Worm (Caenorhabditis elegans) whole organism, young adult: ENCODE measurements around the gene egal-1.

ENCODE experiments used
- B0261.1 ChIP-seq: sonication (generic microtip); optimal IDR thresholded peaks from 2 replicates; lab custom pipeline; 2016; ENCODE audit warnings: mild to moderate bottlenecking, missing genetic modification characterization, moderate library complexity, missing compliant biosample characterization
- F33H1.4 ChIP-seq: fragments of 200-800 bp; sonication (Bioruptor generic); IDR thresholded peaks from 2 replicates; pipeline ENCODE4 v1.3.6; 2022; ENCODE audit warnings: missing genetic modification reagents, missing genetic modification characterization, missing compliant biosample characterization
- F52B5.7 ChIP-seq: sonication (generic microtip); optimal IDR thresholded peaks from 2 replicates; lab custom pipeline; 2016; ENCODE audit warnings: mild to moderate bottlenecking, missing genetic modification characterization, missing compliant biosample characterization
- Y53G8AR.9 ChIP-seq: fragments of 200-800 bp; sonication (Bioruptor generic); conservative IDR thresholded peaks from 2 replicates; pipeline ENCODE4 v1.3.6; 2022; ENCODE audit warnings: missing genetic modification reagents, missing genetic modification characterization, missing compliant biosample characterization
- Y56A3A.18 ChIP-seq: fragments of 200-800 bp; sonication (Bioruptor generic); IDR thresholded peaks from 2 replicates; pipeline ENCODE4 v1.3.6; 2022; ENCODE audit warnings: missing genetic modification reagents, missing genetic modification characterization, missing compliant biosample characterization
- Y67H2A.10 ChIP-seq: fragments of 200-800 bp; sonication (Bioruptor generic); conservative IDR thresholded peaks from 2 replicates; pipeline ENCODE4 v1.3.6; 2022; ENCODE audit warnings: missing genetic modification reagents, missing genetic modification characterization, missing compliant biosample characterization
- Y79H2A.3 ChIP-seq: fragments of 200-800 bp; sonication (Bioruptor generic); conservative IDR thresholded peaks from 2 replicates; pipeline ENCODE4 v1.3.6; 2022; ENCODE audit warnings: missing genetic modification reagents, missing genetic modification characterization, missing compliant biosample characterization
- aptf-2 ChIP-seq: fragments of 200-800 bp; sonication (Bioruptor generic); conservative IDR thresholded peaks from 2 replicates; pipeline ENCODE4 v1.3.6; 2022; ENCODE audit warnings: missing genetic modification reagents, missing genetic modification characterization, missing compliant biosample characterization
- aptf-3 ChIP-seq: fragments of 200-800 bp; sonication (Bioruptor generic); IDR thresholded peaks from 2 replicates; pipeline ENCODE4 v1.3.6; 2022; ENCODE audit warnings: missing genetic modification characterization, missing compliant biosample characterization
- bed-1 ChIP-seq: fragments of 200-800 bp; sonication (Bioruptor generic); IDR thresholded peaks from 2 replicates; pipeline ENCODE4 v1.3.6; 2022; ENCODE audit warnings: missing genetic modification reagents, missing genetic modification characterization, missing compliant biosample characterization
- ccch-3 ChIP-seq: fragments of 200-800 bp; sonication (Bioruptor generic); optimal IDR thresholded peaks from 2 replicates; lab custom pipeline; 2018; ENCODE audit warnings: mild to moderate bottlenecking, missing genetic modification characterization, missing compliant biosample characterization
- chd-7 ChIP-seq: sonication (generic microtip); optimal IDR thresholded peaks from 2 replicates; lab custom pipeline; 2016; ENCODE audit warnings: mild to moderate bottlenecking, missing genetic modification characterization, moderate library complexity, missing compliant biosample characterization
- dpl-1 ChIP-seq: fragments of 150-350 bp; optimal IDR thresholded peaks from 2 replicates; lab custom pipeline; 2014; ENCODE audit warnings: missing biosample characterization, missing genetic modification reagents, missing genetic modification characterization
- egl-18 ChIP-seq: fragments of 200-800 bp; sonication (Bioruptor generic); IDR thresholded peaks from 2 replicates; pipeline ENCODE4 v1.3.6; 2022; ENCODE audit warnings: missing genetic modification reagents, missing genetic modification characterization, missing compliant biosample characterization
- egrh-3 ChIP-seq: fragments of 200-800 bp; sonication (Bioruptor generic); IDR thresholded peaks from 2 replicates; pipeline ENCODE4 v1.3.6; 2022; ENCODE audit warnings: missing genetic modification reagents, missing genetic modification characterization, missing compliant biosample characterization
- fkh-3 ChIP-seq: sonication (generic microtip); optimal IDR thresholded peaks from 2 replicates; lab custom pipeline; 2016; ENCODE audit warnings: mild to moderate bottlenecking, missing genetic modification characterization, missing compliant biosample characterization
- hlh-26 ChIP-seq: fragments of 200-800 bp; sonication (Bioruptor generic); conservative IDR thresholded peaks from 2 replicates; pipeline ENCODE4 v1.3.6; 2022; ENCODE audit warnings: missing genetic modification reagents, missing genetic modification characterization, missing compliant biosample characterization
- hmg-1.2 ChIP-seq: fragments of 200-800 bp; sonication (Bioruptor generic); IDR thresholded peaks from 2 replicates; pipeline ENCODE4 v1.3.6; 2022; ENCODE audit warnings: missing genetic modification reagents, missing genetic modification characterization, missing compliant biosample characterization
- hrde-1 ChIP-seq: sonication (generic microtip); optimal IDR thresholded peaks from 2 replicates; lab custom pipeline; 2016; ENCODE audit warnings: missing genetic modification characterization, mild to moderate bottlenecking, missing compliant biosample characterization, moderate library complexity, missing genotype, missing genetic modification reagents, borderline replicate concordance
- let-526 ChIP-seq: fragments of 200-800 bp; sonication (Bioruptor generic); IDR thresholded peaks from 2 replicates; pipeline ENCODE4 v1.3.6; 2022; ENCODE audit warnings: missing genetic modification reagents, missing genetic modification characterization, missing compliant biosample characterization
- lin-54 ChIP-seq: fragments of 200-800 bp; sonication (Bioruptor generic); optimal IDR thresholded peaks from 2 replicates; lab custom pipeline; 2018; ENCODE audit warnings: mild to moderate bottlenecking, missing genetic modification characterization, missing compliant biosample characterization
- nfya-2 ChIP-seq: fragments of 200-800 bp; sonication (Bioruptor generic); IDR thresholded peaks from 2 replicates; pipeline ENCODE4 v1.3.6; 2022; ENCODE audit warnings: missing genetic modification reagents, missing genetic modification characterization, missing compliant biosample characterization
- nhr-90 ChIP-seq: sonication (generic microtip); optimal IDR thresholded peaks from 2 replicates; lab custom pipeline; 2016; ENCODE audit warnings: missing genotype, mild to moderate bottlenecking, missing genetic modification characterization, missing compliant biosample characterization
- pbrm-1 ChIP-seq: fragments of 200-800 bp; sonication (Bioruptor generic); IDR thresholded peaks from 2 replicates; pipeline ENCODE4 v1.3.6; 2022; ENCODE audit warnings: missing genetic modification reagents, missing genetic modification characterization, missing compliant biosample characterization
- somi-1 ChIP-seq: fragments of 200-800 bp; sonication (Bioruptor generic); optimal IDR thresholded peaks from 2 replicates; lab custom pipeline; 2018; ENCODE audit warnings: mild to moderate bottlenecking, missing genetic modification characterization, missing compliant biosample characterization
- tbx-9 ChIP-seq: sonication (generic microtip); optimal IDR thresholded peaks from 2 replicates; lab custom pipeline; 2016; ENCODE audit warnings: borderline replicate concordance, missing genetic modification characterization, inconsistent platforms, missing compliant biosample characterization
- unc-130 ChIP-seq: sonication (generic microtip); optimal IDR thresholded peaks from 2 replicates; lab custom pipeline; 2016; ENCODE audit warnings: missing genetic modification reagents, missing genetic modification characterization, missing compliant biosample characterization
- ztf-26 ChIP-seq: sonication (generic microtip); optimal IDR thresholded peaks from 2 replicates; lab custom pipeline; 2017; ENCODE audit warnings: missing genetic modification characterization, missing compliant biosample characterization
- ztf-28 ChIP-seq: fragments of 200-800 bp; sonication (Bioruptor generic); IDR thresholded peaks from 2 replicates; pipeline ENCODE4 v1.3.6; 2022; ENCODE audit warnings: missing genetic modification reagents, missing genetic modification characterization, missing compliant biosample characterization

The egal-1 gene

DNA sequence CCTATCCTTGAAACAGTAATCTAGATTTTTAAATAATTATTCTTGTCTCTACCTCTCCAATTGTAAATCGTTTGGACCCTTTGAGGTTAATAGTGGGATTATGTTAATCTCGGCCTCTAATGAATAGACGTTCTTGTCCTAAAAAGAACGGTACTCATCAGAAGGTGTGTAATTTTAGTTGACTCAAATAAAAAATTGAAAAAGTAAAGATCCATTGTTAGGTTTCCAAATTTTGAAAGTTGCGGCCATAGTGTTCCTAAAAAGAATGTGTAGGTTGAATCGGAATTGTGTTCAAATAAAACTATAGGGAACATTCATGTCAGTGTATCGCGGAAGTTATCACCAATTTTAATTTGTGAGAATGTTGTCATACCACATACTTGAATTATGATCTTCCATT, 31.0 kb downstream of the egal-1 start:
- TF ChIP-seq lin-54 (GFP tag; lab: Kevin White, UChicago) (no peak), unc-130 (GFP tag; lab: Kevin White, UChicago) (no peak)
- TF ChIP-seq, all 124 proteins: peak for 0

ce11 chrIV:5856975-5857374, 32.4 kb downstream of the egal-1 start:
- TF ChIP-seq egl-18 (no peak), aptf-2 (GFP tag; lab: Robert Waterston, UW) (no peak), F52B5.7 (tag; lab: Kevin White, UChicago) (no peak), aptf-3 (GFP tag; lab: Robert Waterston, UW) (no peak), egrh-3 (GFP tag; lab: Robert Waterston, UW) (no peak), hmg-1.2 (GFP tag; lab: Robert Waterston, UW) (no peak), Y53G8AR.9 (GFP tag; lab: Robert Waterston, UW) (no peak), B0261.1 (tag; lab: Kevin White, UChicago) (no peak)
- TF ChIP-seq, all 124 proteins: peak for 0

- TF ChIP-seq nfya-2 (GFP tag; lab: Robert Waterston, UW), result no peak
These were observed 33.6 kb downstream of the egal-1 start for ce11 chrIV:5858212-5858611.

DNA sequence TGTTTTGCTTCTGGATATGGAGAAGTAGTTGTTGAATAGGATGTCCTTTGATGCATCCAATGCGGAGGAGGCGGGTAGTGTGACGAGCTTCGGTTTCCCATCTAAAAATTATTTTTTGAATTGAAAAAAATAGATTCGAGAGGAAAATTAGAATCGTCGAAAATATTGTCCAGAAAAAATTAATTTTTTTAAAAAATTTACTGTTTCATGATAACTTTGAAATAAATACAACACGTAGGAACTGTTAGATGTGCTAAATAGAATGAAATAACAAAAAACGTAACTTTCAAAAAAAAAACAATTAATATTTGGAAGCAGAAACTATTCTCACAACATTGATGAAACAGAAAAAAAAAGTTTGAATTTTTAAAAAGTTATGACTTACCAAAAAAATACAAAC, 35.3 kb downstream of the egal-1 start, which contains the start of gene C06E7.4:
C06E7.4 (minus strand) TSS at position 101 of the 400 bp plus-strand sequence.
- no peak for TF ChIP-seq ztf-26 (tag; lab: Kevin White, UChicago)
- no peak for TF ChIP-seq hrde-1 (tag; lab: Kevin White, UChicago)
- no peak for TF ChIP-seq F33H1.4 (GFP tag; lab: Robert Waterston, UW)
- TF ChIP-seq tbx-9, result no peak
- no peak for TF ChIP-seq chd-7
- TF ChIP-seq somi-1 (GFP tag; lab: Kevin White, UChicago), result no peak

- no peak for TF ChIP-seq bed-1 (GFP tag; lab: Robert Waterston, UW)
- no peak for TF ChIP-seq fkh-3 (tag; lab: Kevin White, UChicago)
- no peak for TF ChIP-seq let-526 (GFP tag; lab: Robert Waterston, UW)
- TF ChIP-seq ccch-3 (GFP tag; lab: Kevin White, UChicago), result no peak
- TF ChIP-seq B0261.1 (tag; lab: Kevin White, UChicago), result no peak
- TF ChIP-seq dpl-1 (GFP tag; lab: Kevin White, UChicago), result no peak
- TF ChIP-seq ztf-28 (GFP tag; lab: Robert Waterston, UW), result no peak
- no peak for TF ChIP-seq hmg-1.2 (GFP tag; lab: Robert Waterston, UW)
- TF ChIP-seq Y56A3A.18 (GFP tag; lab: Robert Waterston, UW), result no peak
These were observed 36.2 kb downstream of the egal-1 start for ce11 chrIV:5860762-5861161.

DNA sequence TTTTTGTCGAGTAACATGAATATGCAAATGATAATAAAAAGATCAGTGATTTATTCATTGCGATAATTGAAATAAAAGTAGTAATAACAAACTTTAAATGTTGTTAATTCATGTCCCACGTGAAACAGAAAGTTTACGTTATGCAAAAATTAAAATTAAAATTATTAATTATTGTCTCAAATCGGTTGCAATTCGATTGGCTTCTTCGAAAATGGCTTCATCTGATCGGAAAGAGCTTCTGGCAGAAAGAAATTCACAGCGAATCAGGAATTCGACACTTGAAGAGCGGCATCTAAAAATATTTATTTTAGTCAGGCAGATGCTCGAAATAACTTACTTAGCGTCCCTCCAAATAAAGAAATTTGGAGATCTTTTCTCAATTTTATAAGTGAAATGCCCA, 41.2 kb downstream of the egal-1 start, which contains the start of gene spe-27:
spe-27 (minus strand) TSS at position 101 of the 400 bp plus-strand sequence.
- TF ChIP-seq Y79H2A.3 (no peak), pbrm-1 (GFP tag; lab: Robert Waterston, UW) (no peak), nhr-90 (tag; lab: Kevin White, UChicago) (no peak), hlh-26 (no peak), Y67H2A.10 (GFP tag; lab: Robert Waterston, UW) (no peak)
- TF ChIP-seq, all 124 proteins: peak for 0
